Worm (Caenorhabditis elegans) whole organism, L3 larva: ENCODE results near the gene srh-201.

Source experiments
- R02D3.7 ChIP-seq: fragments of 150-350 bp; optimal IDR thresholded peaks from 2 replicates; lab custom pipeline; 2014; ENCODE audit warnings: missing biosample characterization, missing genetic modification characterization
- ZK546.5 ChIP-seq: sonication (generic microtip); optimal IDR thresholded peaks from 2 replicates; lab custom pipeline; 2017; ENCODE audit warnings: missing biosample characterization, missing genetic modification characterization
- ceh-16 ChIP-seq: sonication (generic microtip); optimal IDR thresholded peaks from 2 replicates; lab custom pipeline; 2017; ENCODE audit warnings: missing biosample characterization, missing genetic modification characterization
- ceh-28 ChIP-seq: fragments of 150-350 bp; optimal IDR thresholded peaks from 2 replicates; lab custom pipeline; 2014; ENCODE audit warnings: missing biosample characterization, missing genetic modification reagents, missing genetic modification characterization
- ceh-82 ChIP-seq: fragments of 150-350 bp; optimal IDR thresholded peaks from 2 replicates; lab custom pipeline; 2014; ENCODE audit warnings: missing biosample characterization, missing genetic modification characterization
- ceh-9 ChIP-seq: sonication (generic microtip); optimal IDR thresholded peaks from 2 replicates; lab custom pipeline; 2018; ENCODE audit warnings: missing biosample characterization, missing genetic modification characterization
- elt-1 ChIP-seq: fragments of 150-350 bp; optimal IDR thresholded peaks from 2 replicates; lab custom pipeline; 2014; ENCODE audit warnings: missing biosample characterization, missing genetic modification characterization
- elt-2 ChIP-seq: sonication (generic microtip); optimal IDR thresholded peaks from 2 replicates; lab custom pipeline; 2016; ENCODE audit warnings: missing genetic modification reagents, mild to moderate bottlenecking, missing genetic modification characterization, missing compliant biosample characterization
- elt-3 ChIP-seq, 3 experiments: fragments of 150-350 bp in 1 of 3; sonication (generic microtip) in 2 of 3; optimal IDR thresholded peaks; 2 replicates in 2 of 3; 4 replicates in 1 of 3; lab custom pipeline; 2014 to 2017; ENCODE audit warnings: missing biosample characterization in 3 of 3, missing genetic modification characterization in 3 of 3
- fkh-10 ChIP-seq: sonication (generic microtip); optimal IDR thresholded peaks from 2 replicates; lab custom pipeline; 2017; ENCODE audit warnings: missing biosample characterization, missing genetic modification reagents, missing genetic modification characterization
- fkh-2 ChIP-seq: fragments of 150-350 bp; optimal IDR thresholded peaks from 2 replicates; lab custom pipeline; 2014; ENCODE audit warnings: missing biosample characterization, missing genetic modification reagents, missing genetic modification characterization
- hmg-11 ChIP-seq: sonication (generic microtip); optimal IDR thresholded peaks from 2 replicates; lab custom pipeline; 2016; ENCODE audit warnings: missing genetic modification characterization, missing compliant biosample characterization
- lin-39 ChIP-seq: fragments of 150-350 bp; optimal IDR thresholded peaks from 2 replicates; lab custom pipeline; 2018; ENCODE audit warnings: missing biosample characterization, missing genetic modification reagents, missing genetic modification characterization
- lsy-12 ChIP-seq: sonication (generic microtip); optimal IDR thresholded peaks from 2 replicates; lab custom pipeline; 2016; ENCODE audit warnings: mild to moderate bottlenecking, missing genetic modification characterization, missing compliant biosample characterization
- mdl-1 ChIP-seq: fragments of 150-350 bp; optimal IDR thresholded peaks from 2 replicates; lab custom pipeline; 2014; ENCODE audit warnings: missing biosample characterization, missing genetic modification characterization
- mml-1 ChIP-seq: fragments of 150-350 bp; sonication (generic microtip); optimal IDR thresholded peaks from 3 replicates; lab custom pipeline; 2014; ENCODE audit warnings: missing biosample characterization, missing genetic modification characterization
- nfya-1 ChIP-seq: sonication (generic microtip); optimal IDR thresholded peaks from 2 replicates; lab custom pipeline; 2017; ENCODE audit warnings: missing genetic modification characterization, mild to moderate bottlenecking, missing compliant biosample characterization, antibody characterized with exemption, moderate library complexity; ENCODE audit not compliant: insufficient read depth
- nhr-11 ChIP-seq: fragments of 150-350 bp; optimal IDR thresholded peaks from 2 replicates; lab custom pipeline; 2014; ENCODE audit warnings: missing biosample characterization, missing genetic modification characterization
- nhr-12 ChIP-seq: fragments of 150-350 bp; optimal IDR thresholded peaks from 2 replicates; lab custom pipeline; 2014; ENCODE audit warnings: missing biosample characterization, missing genetic modification characterization
- nhr-23 ChIP-seq: fragments of 150-350 bp; optimal IDR thresholded peaks from 2 replicates; lab custom pipeline; 2014; ENCODE audit warnings: missing biosample characterization, missing genetic modification reagents, missing genetic modification characterization
- nhr-25 ChIP-seq: sonication (generic microtip); optimal IDR thresholded peaks from 2 replicates; lab custom pipeline; 2017; ENCODE audit warnings: missing biosample characterization, missing genetic modification characterization
- nhr-43 ChIP-seq: sonication (generic microtip); optimal IDR thresholded peaks from 2 replicates; lab custom pipeline; 2016; ENCODE audit warnings: mild to moderate bottlenecking, missing genetic modification characterization, missing compliant biosample characterization; ENCODE audit not compliant: poor library complexity, severe bottlenecking
- nhr-67 ChIP-seq: fragments of 150-350 bp; optimal IDR thresholded peaks from 2 replicates; lab custom pipeline; 2014; ENCODE audit warnings: missing biosample characterization, missing genetic modification characterization
- nhr-76 ChIP-seq: fragments of 150-350 bp; sonication (generic microtip); optimal IDR thresholded peaks from 5 replicates; lab custom pipeline; 2014; ENCODE audit warnings: missing biosample characterization, missing genetic modification characterization
- nhr-77 ChIP-seq: fragments of 150-350 bp; optimal IDR thresholded peaks from 2 replicates; lab custom pipeline; 2014; ENCODE audit warnings: missing biosample characterization, missing genetic modification characterization
- pha-4 ChIP-seq: fragments of 150-350 bp; optimal IDR thresholded peaks from 2 replicates; lab custom pipeline; 2014; ENCODE audit warnings: missing biosample characterization, missing genetic modification reagents, missing genetic modification characterization
- pqm-1 ChIP-seq: fragments of 150-350 bp; optimal IDR thresholded peaks from 2 replicates; lab custom pipeline; 2017; ENCODE audit warnings: missing biosample characterization, missing genetic modification characterization, inconsistent platforms
- skn-1 ChIP-seq: fragments of 150-350 bp; optimal IDR thresholded peaks from 2 replicates; lab custom pipeline; 2014; ENCODE audit warnings: missing biosample characterization, missing genetic modification characterization
- snpc-4 ChIP-seq: fragments of 150-350 bp; optimal IDR thresholded peaks from 2 replicates; lab custom pipeline; 2014; ENCODE audit warnings: missing biosample characterization, missing genetic modification characterization
- tbx-2 ChIP-seq: sonication (generic microtip); optimal IDR thresholded peaks from 2 replicates; lab custom pipeline; 2016; ENCODE audit warnings: mild to moderate bottlenecking, missing genetic modification characterization, missing compliant biosample characterization
- ztf-4 ChIP-seq: fragments of 150-350 bp; optimal IDR thresholded peaks from 2 replicates; lab custom pipeline; 2014; ENCODE audit warnings: missing biosample characterization, missing genetic modification characterization

The srh-201 gene

DNA sequence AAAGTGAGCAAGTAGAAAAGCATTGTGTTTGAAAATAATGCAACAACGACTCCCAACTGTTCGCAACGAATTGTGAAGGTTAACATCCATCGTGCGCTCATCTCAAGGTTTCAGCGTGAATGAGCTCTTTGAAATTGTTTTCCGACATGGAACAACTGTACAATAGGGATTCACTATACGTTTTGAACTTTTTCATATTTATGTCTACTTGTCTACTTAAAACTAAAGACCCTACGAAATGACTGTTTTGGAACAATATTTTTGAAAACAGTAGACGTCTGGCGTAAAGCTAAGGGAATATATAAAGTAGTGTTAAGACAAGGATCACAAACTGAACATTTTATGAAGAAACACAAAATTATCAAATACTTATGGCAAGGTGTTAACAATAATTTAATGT lies 30.1 kb downstream of the srh-201 start, which contains the start of gene str-86:
str-86 (minus strand) TSS at position 101 of the 400 bp plus-strand sequence.
- TF ChIP-seq nhr-11, result no peak

DNA sequence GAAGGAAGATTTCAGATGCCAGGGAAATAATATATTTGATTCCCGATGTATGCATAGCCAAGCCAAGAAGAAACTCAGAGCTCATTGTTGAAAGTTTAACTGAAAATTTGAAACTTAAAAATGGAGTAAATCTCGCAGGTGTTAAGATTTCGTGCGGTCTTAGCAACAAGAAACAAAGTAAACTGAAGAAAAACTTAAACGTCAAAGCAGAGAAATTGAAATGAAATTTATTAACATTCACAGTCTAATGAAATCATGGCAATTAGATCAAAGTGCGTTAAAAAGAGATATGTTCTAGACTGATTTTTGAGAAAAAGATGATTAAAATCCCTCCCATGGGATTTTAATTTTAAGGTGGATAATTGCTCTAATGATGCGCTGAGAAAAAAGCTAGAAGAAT lies 32.8 kb downstream of the srh-201 start, which contains the start of gene str-84:
str-84 (minus strand) TSS at position 101 of the 400 bp plus-strand sequence.
- TF ChIP-seq lin-39 (tag; lab: Kevin White, UChicago), result no peak
- TF ChIP-seq hmg-11 (tag; lab: Kevin White, UChicago), result no peak
- TF ChIP-seq tbx-2 (tag; lab: Kevin White, UChicago), result no peak
- no peak for TF ChIP-seq fkh-10 (GFP tag; lab: Kevin White, UChicago)
- no peak for TF ChIP-seq ceh-16 (tag; lab: Kevin White, UChicago)
- no peak for TF ChIP-seq nhr-12 (tag; lab: Kevin White, UChicago)
- TF ChIP-seq ceh-9, result no peak
- TF ChIP-seq nhr-77 (tag; lab: Kevin White, UChicago), result no peak
- TF ChIP-seq ceh-82, result no peak
- no peak for TF ChIP-seq nhr-23
- TF ChIP-seq mdl-1 (tag; lab: Kevin White, UChicago), result no peak
- no peak for TF ChIP-seq ZK546.5
- no peak for TF ChIP-seq mml-1 (tag; lab: Kevin White, UChicago)
- TF ChIP-seq R02D3.7, result no peak
- no peak for TF ChIP-seq lsy-12 (tag; lab: Kevin White, UChicago)
- no peak for TF ChIP-seq nhr-43 (tag; lab: Kevin White, UChicago)
- TF ChIP-seq nhr-76 (tag; lab: Kevin White, UChicago), result no peak

DNA sequence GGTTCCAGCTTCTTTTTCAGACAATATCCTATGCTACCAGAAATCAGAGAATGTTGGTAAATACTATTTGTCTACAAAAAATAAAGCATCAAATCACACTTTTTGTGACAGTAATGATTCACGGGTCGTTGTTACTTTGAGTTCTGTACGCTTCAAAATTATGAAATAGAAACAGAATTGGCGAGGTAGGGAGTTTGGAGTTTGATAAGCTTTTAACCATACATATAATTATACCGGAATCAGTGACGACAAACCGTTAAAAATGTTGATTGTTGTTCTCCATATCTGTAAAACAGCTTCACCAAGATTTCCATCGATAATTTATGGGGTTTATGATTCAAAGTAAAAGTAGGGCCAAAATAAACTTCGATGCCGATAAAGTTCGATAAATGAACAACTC lies 35.8 kb downstream of the srh-201 start:
- no peak for TF ChIP-seq lin-39 (tag; lab: Kevin White, UChicago)
- no peak for TF ChIP-seq tbx-2 (tag; lab: Kevin White, UChicago)
- peak; percentile 55 for TF ChIP-seq pqm-1 (tag; lab: Kevin White, UChicago)
- TF ChIP-seq elt-2 (tag; lab: Kevin White, UChicago), result peak; percentile 4
- no peak for TF ChIP-seq nhr-77 (tag; lab: Kevin White, UChicago)
- no peak for TF ChIP-seq elt-3 (tag; optimal IDR thresholded peaks at IDR 0.05; lab: Kevin White, UChicago)
- no peak for TF ChIP-seq ztf-4 (tag; lab: Kevin White, UChicago)
- no peak for TF ChIP-seq hmg-11 (tag; lab: Kevin White, UChicago)

DNA sequence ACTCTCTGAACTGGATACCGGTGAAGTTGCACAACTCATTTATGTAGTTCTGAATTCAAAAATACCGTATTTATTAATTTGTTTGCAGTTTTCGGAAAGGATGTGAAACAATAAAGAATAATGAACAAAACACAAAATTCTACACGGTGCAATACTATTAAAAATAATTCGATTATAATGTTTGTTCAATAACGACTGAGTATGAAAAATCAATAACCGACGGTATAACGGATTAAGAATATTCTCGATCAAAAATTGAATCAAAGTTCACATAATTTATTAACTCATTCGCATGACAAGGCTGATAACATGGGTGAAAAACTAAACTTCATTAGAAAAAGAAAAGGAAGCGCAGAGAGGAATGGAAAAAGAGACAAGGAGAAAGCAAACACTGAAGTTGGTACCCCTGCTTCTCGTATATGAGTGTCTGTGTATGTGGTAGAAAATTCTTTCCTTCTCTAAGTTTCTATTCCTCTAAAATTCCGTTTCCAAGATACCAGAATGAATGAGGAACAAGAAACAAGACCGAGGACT lies 38.7 kb downstream of the srh-201 start, which contains the start of gene nhr-143:
nhr-143 (minus strand) TSS at position 51 of the 534 bp plus-strand sequence.
- TF ChIP-seq nfya-1 (no peak), nhr-25 (tag; lab: Kevin White, UChicago) (peak; percentile 31), pqm-1 (tag; lab: Kevin White, UChicago) (peak; percentile 56), ceh-82 (no peak), ceh-28 (tag; lab: Kevin White, UChicago) (peak; percentile 11), elt-2 (tag; lab: Kevin White, UChicago) (peak; percentile 55), pha-4 (tag; lab: Kevin White, UChicago) (peak; percentile 20)

ce11 chrV:8972271-8972670 lies 41.4 kb downstream of the srh-201 start, which contains the start of gene nhr-195:
Gene nhr-195, minus strand, starts transcription at chrV:8972371.
- TF ChIP-seq pha-4 (tag; lab: Kevin White, UChicago), result no peak
- TF ChIP-seq nhr-76 (tag; lab: Kevin White, UChicago), result no peak
- no peak for TF ChIP-seq skn-1 (tag; lab: Kevin White, UChicago)
- TF ChIP-seq fkh-2, result no peak
- TF ChIP-seq nhr-23, result no peak
- TF ChIP-seq snpc-4 (tag; lab: Kevin White, UChicago), result no peak
- no peak for TF ChIP-seq nhr-67 (tag; lab: Kevin White, UChicago)
- no peak for TF ChIP-seq ceh-9
- no peak for TF ChIP-seq ceh-28 (tag; lab: Kevin White, UChicago)
- TF ChIP-seq elt-1, result no peak
- TF ChIP-seq ceh-16 (tag; lab: Kevin White, UChicago), result no peak

DNA sequence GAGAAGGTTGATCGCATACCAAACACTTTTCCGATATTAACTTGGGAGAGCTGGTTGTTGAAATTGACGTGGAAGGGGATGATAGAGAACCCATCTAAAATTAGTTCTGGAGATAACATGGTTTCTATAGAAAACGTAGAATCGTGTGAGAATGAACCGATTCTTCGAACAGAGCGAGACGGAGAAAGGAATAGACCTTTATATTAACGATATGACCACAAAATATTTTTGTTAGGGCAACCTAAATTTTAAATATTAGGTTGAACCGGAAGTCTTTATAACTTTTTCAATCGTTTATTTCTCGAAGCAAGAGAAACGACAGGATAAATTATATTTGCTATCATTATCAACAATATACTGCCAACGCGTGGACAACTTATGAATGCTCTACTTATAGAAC lies 47.6 kb downstream of the srh-201 start, which contains the start of gene nhr-219:
nhr-219 (minus strand) TSS at position 101 of the 400 bp plus-strand sequence.
- no peak for TF ChIP-seq mdl-1 (tag; lab: Kevin White, UChicago)
- no peak for TF ChIP-seq skn-1 (tag; lab: Kevin White, UChicago)
- no peak for TF ChIP-seq nhr-77 (tag; lab: Kevin White, UChicago)
- no peak for TF ChIP-seq ZK546.5
- no peak for TF ChIP-seq lsy-12 (tag; lab: Kevin White, UChicago)
